Fruit fly (Drosophila melanogaster): ENCODE measurements around the gene nej.

Gene nej

DNA sequence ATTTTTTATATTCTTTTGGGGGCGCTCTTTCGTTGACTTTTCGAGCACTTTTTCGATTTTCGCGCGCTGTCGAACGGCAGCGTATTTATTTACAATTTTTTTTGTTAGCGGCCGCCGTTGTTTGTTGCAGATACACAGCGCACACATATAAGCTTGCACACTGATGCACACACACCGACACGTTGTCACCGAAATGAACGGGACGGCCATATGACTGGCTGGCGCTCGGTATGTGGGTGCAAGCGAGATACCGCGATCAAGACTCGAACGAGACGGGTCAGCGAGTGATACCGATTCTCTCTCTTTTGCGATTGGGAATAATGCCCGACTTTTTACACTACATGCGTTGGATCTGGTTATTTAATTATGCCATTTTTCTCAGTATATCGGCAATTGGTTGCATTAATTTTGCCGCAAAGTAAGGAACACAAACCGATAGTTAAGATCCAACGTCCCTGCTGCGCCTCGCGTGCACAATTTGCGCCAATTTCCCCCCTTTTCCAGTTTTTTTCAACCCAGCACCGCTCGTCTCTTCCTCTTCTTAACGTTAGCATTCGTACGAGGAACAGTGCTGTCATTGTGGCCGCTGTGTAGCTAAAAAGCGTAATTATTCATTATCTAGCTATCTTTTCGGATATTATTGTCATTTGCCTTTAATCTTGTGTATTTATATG lies at the start of gene nej:
TSS of gene nej (minus strand) at position 521 of the 674 bp plus-strand sequence.
- TF ChIP-seq Vsx2 (GFP tag; optimal IDR thresholded peaks at IDR 0.05; ENCODE audit: partially characterized antibody) = no peak
- TF ChIP-seq Abd-B (GFP tag; optimal IDR thresholded peaks at IDR 0.05) = no peak
- peak; percentile 49 for TF ChIP-seq Hr83 (GFP tag; optimal IDR thresholded peaks at IDR 0.05; ENCODE audit: poor library complexity, severe bottlenecking)
- TF ChIP-seq Hr78 (GFP tag; optimal IDR thresholded peaks at IDR 0.05) = no peak
- no peak for TF ChIP-seq Rel (GFP tag; optimal IDR thresholded peaks at IDR 0.05)
- peak; percentile 21 for TF ChIP-seq Rel (tag; optimal IDR thresholded peaks at IDR 0.05)
- no peak for TF ChIP-seq lola (GFP tag; optimal IDR thresholded peaks at IDR 0.05)
- peak; percentile 51 for TF ChIP-seq woc (GFP tag; optimal IDR thresholded peaks at IDR 0.05)
- TF ChIP-seq rgr (GFP tag; optimal IDR thresholded peaks at IDR 0.05) = no peak

DNA sequence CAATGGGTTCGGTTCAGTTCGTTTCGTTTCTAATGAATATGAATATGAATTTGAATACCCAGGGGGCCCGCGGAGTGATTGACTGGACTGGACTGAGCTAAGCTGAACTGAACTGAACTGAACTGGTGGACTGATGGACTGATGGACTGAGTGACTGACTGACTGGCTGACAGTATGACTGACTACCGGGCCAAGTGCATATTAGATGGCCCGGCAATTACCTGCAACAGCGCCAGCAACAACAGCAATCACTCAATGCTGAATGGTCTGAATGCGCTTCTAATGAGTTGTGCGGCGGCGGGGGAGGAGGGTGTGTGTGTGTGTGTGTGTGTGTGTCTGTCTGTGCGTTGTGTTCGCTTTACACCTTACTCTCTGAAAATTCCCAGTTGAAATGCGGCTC lies 47.9 kb upstream of the nej start:
- TF ChIP-seq Dfd (GFP tag; optimal IDR thresholded peaks at IDR 0.05) (peak; percentile 45), lola (GFP tag; optimal IDR thresholded peaks at IDR 0.05) (no peak)

DNA sequence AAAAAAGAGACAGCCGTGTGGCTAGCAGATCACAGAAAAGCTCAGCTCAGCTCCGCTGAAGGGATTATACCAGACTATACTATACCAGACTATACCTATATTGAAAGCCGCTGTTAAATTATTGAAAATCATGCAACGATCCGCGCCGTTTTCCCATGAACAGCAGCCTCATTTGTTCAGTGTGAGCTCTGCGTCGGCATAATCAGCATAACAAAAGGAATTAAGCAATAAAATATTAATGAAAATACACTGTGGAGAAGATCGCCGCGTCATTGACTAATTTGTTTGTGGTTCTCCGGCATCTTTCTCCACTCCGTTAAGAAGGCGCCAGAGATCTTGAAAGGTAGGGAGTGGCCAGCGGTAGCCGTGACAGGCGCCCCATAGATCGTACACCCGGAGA lies 46.3 kb upstream of the nej start:
- TF ChIP-seq h (GFP tag; optimal IDR thresholded peaks at IDR 0.05) = no peak
- no peak for TF ChIP-seq Sp1 (GFP tag; optimal IDR thresholded peaks at IDR 0.05)
- no peak for TF ChIP-seq tai (GFP tag; optimal IDR thresholded peaks at IDR 0.05)

DNA sequence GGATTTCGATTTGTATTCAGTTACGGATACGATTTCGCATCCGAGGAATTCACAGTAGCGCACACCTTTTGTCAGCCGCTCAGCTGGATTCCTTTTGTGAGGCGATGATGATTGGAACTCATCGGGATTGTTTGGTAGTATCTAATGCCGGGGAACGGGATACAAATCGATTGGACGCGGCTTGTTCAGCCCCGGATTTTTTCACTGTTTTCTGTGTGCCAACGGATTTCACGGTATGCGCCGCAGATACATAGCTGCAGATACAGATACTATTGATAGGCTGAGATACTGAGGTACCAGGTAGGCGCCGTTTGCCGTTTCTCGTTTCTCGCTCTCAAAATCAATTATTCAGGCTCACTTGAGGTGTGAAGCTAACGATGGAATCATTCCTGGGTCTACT lies 44.6 kb upstream of the nej start:
- no peak for TF ChIP-seq OdsH (GFP tag; optimal IDR thresholded peaks at IDR 0.05)
- no peak for TF ChIP-seq HLH106 (tag; optimal IDR thresholded peaks at IDR 0.05)
- no peak for TF ChIP-seq jim (GFP tag; optimal IDR thresholded peaks at IDR 0.05)
- TF ChIP-seq dmrt93B (GFP tag; optimal IDR thresholded peaks at IDR 0.05) = no peak
- TF ChIP-seq Dif (GFP tag; optimal IDR thresholded peaks at IDR 0.05; ENCODE audit: partially characterized antibody) = no peak
- TF ChIP-seq Hr83 (GFP tag; optimal IDR thresholded peaks at IDR 0.05; ENCODE audit: poor library complexity, severe bottlenecking) = no peak
- TF ChIP-seq Hr78 (GFP tag; optimal IDR thresholded peaks at IDR 0.05) = no peak
- TF ChIP-seq sage (GFP tag; optimal IDR thresholded peaks at IDR 0.05) = no peak
- TF ChIP-seq Myc (optimal IDR thresholded peaks at IDR 0.05) = no peak
- no peak for TF ChIP-seq Mio (GFP tag; optimal IDR thresholded peaks at IDR 0.05)
- TF ChIP-seq ey (GFP tag; optimal IDR thresholded peaks at IDR 0.05) = no peak
- no peak for TF ChIP-seq Sp1 (GFP tag; optimal IDR thresholded peaks at IDR 0.05)

DNA sequence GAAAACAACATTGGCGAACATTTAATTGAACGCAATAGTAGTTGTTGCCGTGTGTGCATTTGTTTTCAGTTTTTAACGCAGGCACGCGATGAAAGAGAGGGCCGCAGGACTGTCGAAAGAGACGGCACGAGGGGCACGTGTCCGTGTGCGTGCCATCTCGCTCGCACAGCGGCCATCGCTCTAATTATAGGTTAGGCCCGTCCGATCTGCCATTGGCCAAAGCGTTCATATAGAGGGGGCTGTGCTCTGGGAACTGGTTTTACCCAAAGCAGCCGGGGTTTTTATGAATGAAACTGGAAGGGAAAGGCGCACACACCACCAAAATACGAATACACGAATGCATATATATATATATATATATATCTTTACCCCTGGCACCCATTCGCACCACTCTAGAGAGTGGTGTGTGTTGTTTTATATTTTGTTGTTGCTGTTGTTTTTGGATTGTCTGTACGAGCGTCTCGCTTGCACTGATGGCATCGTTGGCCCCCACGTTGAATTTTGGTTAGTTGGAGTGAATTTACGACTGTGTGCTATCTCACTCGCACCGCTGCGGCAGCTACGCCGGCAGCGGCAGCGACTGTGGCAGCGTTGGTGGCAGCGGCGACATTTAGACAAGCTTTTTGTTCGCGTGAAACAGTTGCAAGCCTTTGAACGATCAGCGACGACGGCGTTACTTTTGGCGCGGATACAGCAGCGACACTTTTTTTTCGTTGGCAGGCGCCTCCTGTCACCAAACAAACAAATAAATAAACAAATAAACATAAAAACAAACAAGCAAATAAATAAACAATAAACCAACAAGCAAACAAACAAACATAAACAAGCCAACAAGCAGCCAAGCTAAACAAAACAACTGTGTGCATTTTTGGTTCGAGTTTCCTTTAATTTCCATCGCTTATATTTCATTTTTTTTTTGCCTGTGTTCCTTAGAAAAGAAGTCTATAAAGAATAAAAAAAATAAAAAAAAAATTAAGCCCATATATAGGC lies 42.4 kb upstream of the nej start, which contains the start of gene Sp1:
TSS of gene Sp1 (plus strand) at position 636 of the 990 bp plus-strand sequence.
- TF ChIP-seq CG9705 (GFP tag; optimal IDR thresholded peaks at IDR 0.05) (no peak), Abd-B (GFP tag; optimal IDR thresholded peaks at IDR 0.05) (no peak), dmrt93B (GFP tag; optimal IDR thresholded peaks at IDR 0.05) (no peak), sv (GFP tag; optimal IDR thresholded peaks at IDR 0.05) (no peak), rgr (GFP tag; optimal IDR thresholded peaks at IDR 0.05) (no peak), Hr78 (GFP tag; optimal IDR thresholded peaks at IDR 0.05) (no peak), fru (GFP tag; optimal IDR thresholded peaks at IDR 0.05) (no peak), HLH106 (tag; optimal IDR thresholded peaks at IDR 0.05) (no peak), Rel (GFP tag; optimal IDR thresholded peaks at IDR 0.05) (no peak), Rel (tag; optimal IDR thresholded peaks at IDR 0.05) (no peak), sage (GFP tag; optimal IDR thresholded peaks at IDR 0.05) (no peak), lola (GFP tag; optimal IDR thresholded peaks at IDR 0.05) (no peak)

DNA sequence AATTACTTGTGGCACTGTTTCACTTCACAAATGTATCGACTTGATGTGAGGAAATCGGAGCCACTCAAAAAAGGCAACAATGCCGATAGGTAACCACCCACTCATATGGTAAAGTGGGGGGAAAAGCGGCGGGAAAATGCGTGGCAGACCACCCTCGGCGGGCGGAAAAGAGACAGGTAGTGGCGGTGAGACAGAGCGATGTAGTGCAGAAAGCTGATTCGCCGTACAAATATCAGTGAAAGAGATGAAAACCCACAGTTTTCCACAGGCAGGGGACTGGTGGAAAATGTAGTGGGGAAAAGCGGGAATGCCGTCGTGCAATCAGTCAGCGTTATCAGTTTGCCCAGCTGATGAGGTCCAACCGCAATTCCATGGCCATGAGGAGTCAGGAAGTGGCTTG lies 40.4 kb upstream of the nej start:
- no peak for TF ChIP-seq sage (GFP tag; optimal IDR thresholded peaks at IDR 0.05)
- TF ChIP-seq GATAd (GFP tag; optimal IDR thresholded peaks at IDR 0.05) = no peak
- TF ChIP-seq Dif (GFP tag; optimal IDR thresholded peaks at IDR 0.05; ENCODE audit: partially characterized antibody) = no peak
- TF ChIP-seq Mio (GFP tag; optimal IDR thresholded peaks at IDR 0.05) = no peak
- no peak for TF ChIP-seq tai (GFP tag; optimal IDR thresholded peaks at IDR 0.05)
- TF ChIP-seq Abd-B (GFP tag; optimal IDR thresholded peaks at IDR 0.05) = no peak
- TF ChIP-seq foxo (GFP tag; optimal IDR thresholded peaks at IDR 0.05) = no peak
- TF ChIP-seq dmrt93B (GFP tag; optimal IDR thresholded peaks at IDR 0.05) = no peak
- TF ChIP-seq usp (GFP tag; optimal IDR thresholded peaks at IDR 0.05) = no peak
- TF ChIP-seq CrebA (GFP tag; optimal IDR thresholded peaks at IDR 0.05; ENCODE audit: borderline replicate concordance) = no peak
- TF ChIP-seq Sp1 (GFP tag; optimal IDR thresholded peaks at IDR 0.05) = no peak
- TF ChIP-seq N (GFP tag; optimal IDR thresholded peaks at IDR 0.05) = no peak
- TF ChIP-seq rgr (GFP tag; optimal IDR thresholded peaks at IDR 0.05) = no peak
- TF ChIP-seq Hr83 (GFP tag; optimal IDR thresholded peaks at IDR 0.05; ENCODE audit: poor library complexity, severe bottlenecking) = no peak
